Worm (Caenorhabditis elegans) whole organism, midembryonic: ENCODE data around the gene D1005.2.
"Not testable (repeated sequence)": the region's sequence is repeated elsewhere in the genome, so short reads cannot be mapped to it uniquely, and the experiment has no call there.

ENCODE experiments used
- T22C8.4 ChIP-seq: fragments of 200-800 bp; sonication (Bioruptor generic); IDR thresholded peaks from 2 replicates; pipeline ENCODE4 v1.3.6; 2022; ENCODE audit warnings: missing genetic modification characterization, missing compliant biosample characterization
- cog-1 ChIP-seq: sonication (generic microtip); optimal IDR thresholded peaks from 2 replicates; lab custom pipeline; 2016; ENCODE audit warnings: missing genetic modification characterization, missing compliant biosample characterization
- flt-1 ChIP-seq: fragments of 200-800 bp; sonication (Bioruptor generic); IDR thresholded peaks from 2 replicates; pipeline ENCODE4 v1.3.6; 2022; ENCODE audit warnings: missing genetic modification characterization, missing compliant biosample characterization
- klf-2 ChIP-seq: fragments of 200-800 bp; sonication (Bioruptor generic); conservative IDR thresholded peaks from 2 replicates; pipeline ENCODE4 v1.3.6; 2022; ENCODE audit warnings: missing genetic modification reagents, missing genetic modification characterization, missing compliant biosample characterization
- med-1 ChIP-seq: sonication (generic microtip); optimal IDR thresholded peaks from 2 replicates; lab custom pipeline; 2017; ENCODE audit warnings: missing genetic modification characterization, mild to moderate bottlenecking, missing compliant biosample characterization, antibody characterized with exemption, missing genetic modification reagents; ENCODE audit not compliant: insufficient read depth
- ref-1 ChIP-seq: fragments of 200-800 bp; sonication (Bioruptor generic); conservative IDR thresholded peaks from 2 replicates; pipeline ENCODE4 v1.3.6; 2022; ENCODE audit warnings: missing genetic modification reagents, missing genetic modification characterization, missing compliant biosample characterization
- tab-1 ChIP-seq: fragments of 200-800 bp; sonication (Bioruptor generic); IDR thresholded peaks from 2 replicates; pipeline ENCODE4 v1.3.6; 2022; ENCODE audit warnings: missing genetic modification characterization, missing compliant biosample characterization
- ztf-23 ChIP-seq: fragments of 200-800 bp; sonication (Bioruptor generic); IDR thresholded peaks from 2 replicates; pipeline ENCODE4 v1.3.6; 2022; ENCODE audit warnings: missing genetic modification reagents, missing genetic modification characterization, missing compliant biosample characterization
- ztf-29 ChIP-seq: fragments of 200-800 bp; sonication (Bioruptor generic); IDR thresholded peaks from 2 replicates; pipeline ENCODE4 v1.3.6; 2022; ENCODE audit warnings: missing genetic modification reagents, missing genetic modification characterization, missing compliant biosample characterization

D1005.2 gene

ce11 chrX:1430707-1431106 is 28.1 kb upstream of the D1005.2 start, which contains the start of gene F19G12.1:
Gene F19G12.1, plus strand, starts transcription at chrX:1431007.
- not testable (repeated sequence) for TF ChIP-seq ref-1; klf-2 (GFP tag; lab: Robert Waterston, UW); tab-1

ce11 chrX:1437097-1437496 is 21.7 kb upstream of the D1005.2 start:
- TF ChIP-seq ztf-23 (no peak), cog-1 (tag; lab: Kevin White, UChicago) (no peak), ztf-29 (no peak), flt-1 (GFP tag; lab: Robert Waterston, UW) (no peak), klf-2 (GFP tag; lab: Robert Waterston, UW) (no peak), med-1 (no peak), ref-1 (no peak), T22C8.4 (GFP tag; lab: Robert Waterston, UW) (no peak), tab-1 (no peak)

- TF ChIP-seq klf-2 (GFP tag; lab: Robert Waterston, UW): no peak
- no peak for TF ChIP-seq ztf-29
These were observed 19.9 kb upstream of the D1005.2 start for ce11 chrX:1438925-1439324.

ce11 chrX:1440161-1440560 is 18.7 kb upstream of the D1005.2 start, which contains the start of gene sedl-1:
Gene sedl-1, minus strand, starts transcription at chrX:1440261.
- no peak for TF ChIP-seq klf-2 (GFP tag; lab: Robert Waterston, UW)
- TF ChIP-seq tab-1: no peak
- TF ChIP-seq ref-1: no peak
- TF ChIP-seq ztf-23: no peak
- no peak for TF ChIP-seq cog-1 (tag; lab: Kevin White, UChicago)
- no peak for TF ChIP-seq ztf-29
- no peak for TF ChIP-seq flt-1 (GFP tag; lab: Robert Waterston, UW)
- no peak for TF ChIP-seq med-1
- no peak for TF ChIP-seq T22C8.4 (GFP tag; lab: Robert Waterston, UW)

- TF ChIP-seq med-1 (peak; percentile 0), T22C8.4 (GFP tag; lab: Robert Waterston, UW) (no peak), ztf-29 (no peak), flt-1 (GFP tag; lab: Robert Waterston, UW) (no peak), ref-1 (no peak), klf-2 (GFP tag; lab: Robert Waterston, UW) (no peak), ztf-23 (no peak)
These were observed 17.1 kb upstream of the D1005.2 start for ce11 chrX:1441602-1442183.

- TF ChIP-seq ref-1 (no peak), flt-1 (GFP tag; lab: Robert Waterston, UW) (no peak), ztf-23 (0 out of 2 replicates have a peak, but pooled peaks have one; percentile 4), ztf-29 (no peak), cog-1 (tag; lab: Kevin White, UChicago) (no peak), klf-2 (GFP tag; lab: Robert Waterston, UW) (no peak)
These were observed 15.1 kb upstream of the D1005.2 start for ce11 chrX:1443556-1444243.

- TF ChIP-seq cog-1 (tag; lab: Kevin White, UChicago) (no peak), ztf-29 (no peak), tab-1 (no peak), med-1 (no peak), ref-1 (no peak), flt-1 (GFP tag; lab: Robert Waterston, UW) (no peak), ztf-23 (no peak), klf-2 (GFP tag; lab: Robert Waterston, UW) (no peak), T22C8.4 (GFP tag; lab: Robert Waterston, UW) (no peak)
These were observed 13.1 kb upstream of the D1005.2 start for ce11 chrX:1445696-1446095.

ce11 chrX:1446593-1447141 is 12.2 kb upstream of the D1005.2 start, which contains the start of gene zfp-3:
Gene zfp-3, minus strand, starts transcription at chrX:1446643.
- TF ChIP-seq tab-1: no peak
- TF ChIP-seq ztf-23: no peak
- TF ChIP-seq med-1: no peak
- TF ChIP-seq klf-2 (GFP tag; lab: Robert Waterston, UW): no peak
- peak; percentile 85 for TF ChIP-seq T22C8.4 (GFP tag; lab: Robert Waterston, UW)
- TF ChIP-seq cog-1 (tag; lab: Kevin White, UChicago): peak; percentile 86
- no peak; the same call in 1 of the 2 replicates for TF ChIP-seq ztf-29
- TF ChIP-seq ref-1: no peak
- TF ChIP-seq flt-1 (GFP tag; lab: Robert Waterston, UW): no peak; the same call in 1 of the 2 replicates

- no peak for TF ChIP-seq flt-1 (GFP tag; lab: Robert Waterston, UW)
- no peak for TF ChIP-seq ztf-23
- 0 out of 2 replicates have a peak, but pooled peaks have one; percentile 21 for TF ChIP-seq T22C8.4 (GFP tag; lab: Robert Waterston, UW)
These were observed 8.4 kb upstream of the D1005.2 start, which contains the start of gene W05H7.1 for ce11 chrX:1450352-1450818. Gene W05H7.1, plus strand, starts transcription at chrX:1450768.

ce11 chrX:1451240-1451639 is 7.6 kb upstream of the D1005.2 start:
- TF ChIP-seq med-1 (no peak), tab-1 (0 out of 2 replicates have a peak, but pooled peaks have one; percentile 23), flt-1 (GFP tag; lab: Robert Waterston, UW) (no peak)
